Fruit fly (Drosophila melanogaster) whole organism, wandering third instar larva: ENCODE results near the gene Art8.

Source experiments
- Abd-B ChIP-seq: fragments of >200 bp; optimal IDR thresholded peaks from 2 replicates; lab custom pipeline; 2017; ENCODE audit warnings: missing biosample characterization, missing genetic modification characterization
- CG32264 ChIP-seq: fragments of 200-800 bp; sonication (Bioruptor generic); optimal IDR thresholded peaks from 2 replicates; lab custom pipeline; 2016; ENCODE audit warnings: missing biosample characterization, missing genetic modification characterization
- CG9705 ChIP-seq: fragments of 200-800 bp; sonication (Bioruptor generic); optimal IDR thresholded peaks from 2 replicates; lab custom pipeline; 2018; ENCODE audit warnings: missing biosample characterization, mild to moderate bottlenecking, missing genetic modification characterization
- CrebA ChIP-seq: fragments of 200-800 bp; sonication (Bioruptor generic); optimal IDR thresholded peaks from 2 replicates; lab custom pipeline; 2016; ENCODE audit warnings: missing biosample characterization, mild to moderate bottlenecking, missing genetic modification characterization, borderline replicate concordance
- Dfd ChIP-seq: fragments of >200 bp; optimal IDR thresholded peaks from 2 replicates; lab custom pipeline; 2017; ENCODE audit warnings: missing biosample characterization, missing genetic modification characterization
- Dif ChIP-seq: fragments of 200-275, 200-300 bp; sonication (Bioruptor generic); optimal IDR thresholded peaks from 2 replicates; lab custom pipeline; 2018; ENCODE audit warnings: missing biosample characterization, missing genetic modification characterization; ENCODE audit not compliant: partially characterized antibody
- GATAd ChIP-seq: sonication (Bioruptor generic); optimal IDR thresholded peaks from 2 replicates; lab custom pipeline; 2016; ENCODE audit warnings: missing biosample characterization, missing genetic modification characterization
- HLH106 ChIP-seq: fragments of 200-800 bp; optimal IDR thresholded peaks from 3 replicates; lab custom pipeline; 2019; ENCODE audit warnings: missing biosample characterization, mild to moderate bottlenecking, missing genetic modification characterization, moderate library complexity
- Hnf4 ChIP-seq: fragments of 200-800 bp; sonication (Bioruptor generic); optimal IDR thresholded peaks from 2 replicates; lab custom pipeline; 2016; ENCODE audit warnings: missing biosample characterization, mild to moderate bottlenecking, missing genetic modification characterization
- Hr78 ChIP-seq: fragments of >200 bp; optimal IDR thresholded peaks from 2 replicates; lab custom pipeline; 2017; ENCODE audit warnings: missing biosample characterization, missing genetic modification characterization
- Hr83 ChIP-seq: fragments of 200-300 bp; sonication (Bioruptor generic); optimal IDR thresholded peaks from 2 replicates; lab custom pipeline; 2016; ENCODE audit warnings: missing biosample characterization, mild to moderate bottlenecking, missing genetic modification characterization, moderate library complexity; ENCODE audit not compliant: poor library complexity, severe bottlenecking
- Jra ChIP-seq: sonication (Bioruptor generic); optimal IDR thresholded peaks from 2 replicates; lab custom pipeline; 2016; ENCODE audit warnings: missing biosample characterization, missing genetic modification characterization
- Mio ChIP-seq: sonication (Bioruptor generic); optimal IDR thresholded peaks from 2 replicates; lab custom pipeline; 2016; ENCODE audit warnings: missing biosample characterization, missing genetic modification characterization
- Myc ChIP-seq: fragments of >200 bp; optimal IDR thresholded peaks from 2 replicates; lab custom pipeline; 2017
- N ChIP-seq: fragments of >200 bp; optimal IDR thresholded peaks from 2 replicates; lab custom pipeline; 2018; ENCODE audit warnings: missing biosample characterization, missing external identifiers, missing genetic modification characterization
- OdsH ChIP-seq: fragments of 200-800 bp; sonication (Bioruptor generic); optimal IDR thresholded peaks from 2 replicates; lab custom pipeline; 2016; ENCODE audit warnings: missing biosample characterization, mild to moderate bottlenecking, missing genetic modification characterization
- Rel ChIP-seq, 2 experiments: fragments of 200-800 bp; sonication (Bioruptor generic) in 1 of 2; optimal IDR thresholded peaks; 2 replicates in 1 of 2; 3 replicates in 1 of 2; lab custom pipeline; 2016 to 2019; ENCODE audit warnings: mild to moderate bottlenecking in 2 of 2, missing biosample characterization in 2 of 2, missing genetic modification characterization in 2 of 2, moderate library complexity in 1 of 2
- Sp1 ChIP-seq: fragments of 200-800 bp; sonication (Bioruptor generic); optimal IDR thresholded peaks from 3 replicates; lab custom pipeline; 2019; ENCODE audit warnings: missing biosample characterization, mild to moderate bottlenecking, missing genetic modification characterization, moderate library complexity
- Vsx2 ChIP-seq: fragments of 200-300, 225-300 bp; sonication (Bioruptor generic); optimal IDR thresholded peaks from 2 replicates; lab custom pipeline; 2018; ENCODE audit warnings: missing biosample characterization, missing genetic modification characterization; ENCODE audit not compliant: partially characterized antibody
- br ChIP-seq: fragments of 200-800 bp; sonication (Bioruptor generic); optimal IDR thresholded peaks from 2 replicates; lab custom pipeline; 2016; ENCODE audit warnings: missing biosample characterization, missing genetic modification characterization
- brk ChIP-seq: fragments of 200-800 bp; sonication (Bioruptor generic); optimal IDR thresholded peaks from 2 replicates; lab custom pipeline; 2016; ENCODE audit warnings: missing biosample characterization, mild to moderate bottlenecking, missing genetic modification characterization
- dl ChIP-seq, 2 experiments: fragments of 175-275, 200-275 bp in 1 of 2; fragments of 200-275 bp in 1 of 2; sonication (Bioruptor generic); optimal IDR thresholded peaks; lab custom pipeline; 2018; ENCODE audit warnings: mild to moderate bottlenecking in 2 of 2, missing biosample characterization in 2 of 2, missing genetic modification characterization in 2 of 2, moderate library complexity in 2 of 2; ENCODE audit not compliant: partially characterized antibody in 2 of 2, insufficient read depth in 1 of 2
- dmrt93B ChIP-seq: fragments of 200-800 bp; sonication (Bioruptor generic); optimal IDR thresholded peaks from 2 replicates; lab custom pipeline; 2018; ENCODE audit warnings: missing biosample characterization, mild to moderate bottlenecking, missing genetic modification characterization
- dsf ChIP-seq: sonication (Bioruptor generic); optimal IDR thresholded peaks from 2 replicates; lab custom pipeline; 2016; ENCODE audit warnings: missing biosample characterization, missing genetic modification characterization, borderline replicate concordance
- ey ChIP-seq: fragments of 200-800 bp; sonication (Bioruptor generic); optimal IDR thresholded peaks from 2 replicates; lab custom pipeline; 2016; ENCODE audit warnings: missing biosample characterization, missing genetic modification characterization
- foxo ChIP-seq, 2 experiments: fragments of 200-800 bp; sonication (Bioruptor generic); optimal IDR thresholded peaks; 2 replicates in 1 of 2; 3 replicates in 1 of 2; lab custom pipeline; 2016 to 2017; ENCODE audit warnings: missing biosample characterization in 2 of 2, missing genetic modification characterization in 2 of 2
- fru ChIP-seq: fragments of 200-800 bp; sonication (Bioruptor generic); optimal IDR thresholded peaks from 3 replicates; lab custom pipeline; 2016; ENCODE audit warnings: missing biosample characterization, mild to moderate bottlenecking, missing genetic modification characterization
- h ChIP-seq: fragments of 200-800 bp; sonication (Bioruptor generic); optimal IDR thresholded peaks from 3 replicates; lab custom pipeline; 2016; ENCODE audit warnings: missing biosample characterization, mild to moderate bottlenecking, missing genetic modification characterization
- jim ChIP-seq: fragments of 175-275, 200-325 bp; sonication (Bioruptor generic); optimal IDR thresholded peaks from 2 replicates; lab custom pipeline; 2016; ENCODE audit warnings: missing biosample characterization, mild to moderate bottlenecking, missing genetic modification characterization
- lola ChIP-seq: fragments of >200 bp; optimal IDR thresholded peaks from 2 replicates; lab custom pipeline; 2017; ENCODE audit warnings: missing biosample characterization, missing genetic modification characterization
- pan ChIP-seq: fragments of >200 bp; optimal IDR thresholded peaks from 2 replicates; lab custom pipeline; 2017
- psq ChIP-seq: fragments of 200-800 bp; sonication (Bioruptor generic); optimal IDR thresholded peaks from 3 replicates; lab custom pipeline; 2017; ENCODE audit warnings: missing biosample characterization, mild to moderate bottlenecking, missing genetic modification characterization, moderate library complexity
- rgr ChIP-seq: fragments of 200-800 bp; sonication (Bioruptor generic); optimal IDR thresholded peaks from 3 replicates; lab custom pipeline; 2016; ENCODE audit warnings: missing biosample characterization, mild to moderate bottlenecking, missing genetic modification characterization
- sage ChIP-seq: fragments of 200-800 bp; sonication (Bioruptor generic); optimal IDR thresholded peaks from 2 replicates; lab custom pipeline; 2016; ENCODE audit warnings: missing biosample characterization, mild to moderate bottlenecking, missing genetic modification characterization
- sv ChIP-seq: fragments of 200-800 bp; sonication (Bioruptor generic); optimal IDR thresholded peaks from 3 replicates; lab custom pipeline; 2016; ENCODE audit warnings: missing biosample characterization, missing genetic modification characterization
- tai ChIP-seq: sonication (Bioruptor generic); optimal IDR thresholded peaks from 2 replicates; lab custom pipeline; 2016; ENCODE audit warnings: missing biosample characterization, missing genetic modification characterization
- usp ChIP-seq: fragments of >200 bp; optimal IDR thresholded peaks from 2 replicates; lab custom pipeline; 2017; ENCODE audit warnings: missing biosample characterization, missing genetic modification characterization
- woc ChIP-seq: sonication (Bioruptor generic); optimal IDR thresholded peaks from 2 replicates; lab custom pipeline; 2016; ENCODE audit warnings: missing biosample characterization, mild to moderate bottlenecking, missing genetic modification characterization

Gene Art8

dm6 chr2L:10987370-10987853 lies 23.5 kb downstream of the Art8 start, which contains the start of the genes piwi and CG12253:
Gene piwi, minus strand, starts transcription at chr2L:10987420.
Gene CG12253, plus strand, starts transcription at chr2L:10987806.
- TF ChIP-seq Dif (GFP tag; lab: Kevin White, UChicago) (peak; percentile 61), OdsH (GFP tag; lab: Kevin White, UChicago) (peak; percentile 50), ey (GFP tag; lab: Kevin White, UChicago) (peak; percentile 44), rgr (GFP tag; lab: Kevin White, UChicago) (no peak), N (GFP tag; lab: Kevin White, UChicago) (no peak), h (GFP tag; lab: Kevin White, UChicago) (no peak), Rel (GFP tag; optimal IDR thresholded peaks at IDR 0.05; lab: Kevin White, UChicago) (no peak), Rel (tag; optimal IDR thresholded peaks at IDR 0.05; lab: Kevin White, UChicago) (peak; percentile 47), CrebA (GFP tag; lab: Kevin White, UChicago) (no peak), Jra (no peak), jim (no peak), Sp1 (no peak), tai (GFP tag; lab: Kevin White, UChicago) (peak; percentile 57), lola (GFP tag; lab: Kevin White, UChicago) (no peak), brk (GFP tag; lab: Kevin White, UChicago) (peak; percentile 67), dl (GFP tag; optimal IDR thresholded peaks at IDR 0.05; lab: Kevin White, UChicago; ENCODE audit: insufficient read depth in 1 of 2, partially characterized antibody in 2 of 2) (no peak), foxo (GFP tag; optimal IDR thresholded peaks at IDR 0.05; lab: Kevin White, UChicago) (no peak), CG32264 (no peak), fru (GFP tag; lab: Kevin White, UChicago) (no peak), dmrt93B (GFP tag; lab: Kevin White, UChicago) (no peak), HLH106 (no peak), Abd-B (GFP tag; lab: Kevin White, UChicago) (no peak), pan (lab: Kevin White, UChicago) (no peak), CG9705 (GFP tag; lab: Kevin White, UChicago) (no peak), Hr83 (GFP tag; lab: Kevin White, UChicago) (no peak), GATAd (GFP tag; lab: Kevin White, UChicago) (no peak), br (GFP tag; lab: Kevin White, UChicago) (no peak), Hr78 (GFP tag; lab: Kevin White, UChicago) (no peak), Vsx2 (GFP tag; lab: Kevin White, UChicago) (peak; percentile 93), Dfd (GFP tag; lab: Kevin White, UChicago) (no peak), usp (GFP tag; lab: Kevin White, UChicago) (no peak), psq (GFP tag; lab: Kevin White, UChicago) (peak; percentile 49), woc (peak; percentile 28), Myc (no peak), sage (GFP tag; lab: Kevin White, UChicago) (no peak), dsf (GFP tag; lab: Kevin White, UChicago) (no peak), sv (GFP tag; lab: Kevin White, UChicago) (peak; percentile 50), Mio (GFP tag; lab: Kevin White, UChicago) (no peak), Hnf4 (no peak)

- TF ChIP-seq foxo (GFP tag; optimal IDR thresholded peaks at IDR 0.05; lab: Kevin White, UChicago) (peak in 1 of 2 experiments; percentile 15), woc (no peak), Myc (peak; percentile 29)
These were observed 24.7 kb downstream of the Art8 start for dm6 chr2L:10986138-10986537.
